Fruit fly (Drosophila melanogaster): Measurements from ENCODE around the gene CG2113.

CG2113 gene

dm6 chr3L:3045256-3045743 is 50.3 kb downstream of the CG2113 start (continued):
- TF ChIP-seq Med (GFP tag) (peak; percentile 59), CG13296 (GFP tag; optimal IDR thresholded peaks at IDR 0.05) (peak; percentile 35), BEAF-32 (GFP tag; optimal IDR thresholded peaks at IDR 0.05) (no peak), zen2 (GFP tag; IDR thresholded peaks at IDR 0.05; ENCODE audit: partially characterized antibody) (no peak), maf-S (GFP tag; optimal IDR thresholded peaks at IDR 0.05) (no peak), nmo (GFP tag; optimal IDR thresholded peaks at IDR 0.05) (peak; percentile 48), CG16813 (GFP tag; IDR thresholded peaks at IDR 0.05; ENCODE audit: partially characterized antibody) (no peak), dm (GFP tag; optimal IDR thresholded peaks at IDR 0.05) (no peak), unc-4 (GFP tag; IDR thresholded peaks at IDR 0.05; ENCODE audit: partially characterized antibody) (no peak), Hand (GFP tag; optimal IDR thresholded peaks at IDR 0.05) (peak; percentile 18), CG13287 (GFP tag; IDR thresholded peaks at IDR 0.05; ENCODE audit: partially characterized antibody) (no peak), CG17385 (GFP tag; optimal IDR thresholded peaks at IDR 0.05) (peak; percentile 44), Rx (GFP tag; IDR thresholded peaks at IDR 0.05) (0 out of 2 replicates have a peak, but pooled peaks have one; percentile 4), Abd-B (GFP tag; optimal IDR thresholded peaks at IDR 0.05) (peak; percentile 36), Doc2 (GFP tag; IDR thresholded peaks at IDR 0.05) (no peak), pnt (GFP tag; optimal IDR thresholded peaks at IDR 0.05) (no peak), az2 (GFP tag; optimal IDR thresholded peaks at IDR 0.05) (peak; percentile 52), CG1024 (GFP tag; IDR thresholded peaks at IDR 0.05) (no peak), Doc3 (GFP tag; IDR thresholded peaks at IDR 0.05; ENCODE audit: partially characterized antibody) (no peak), fd102C (GFP tag; optimal IDR thresholded peaks at IDR 0.05) (no peak), gfzf (GFP tag; optimal IDR thresholded peaks at IDR 0.05) (no peak), bsh (GFP tag; optimal IDR thresholded peaks at IDR 0.05) (peak; percentile 47 to 81), C15 (GFP tag; IDR thresholded peaks at IDR 0.05) (no peak), scrt (GFP tag; optimal IDR thresholded peaks at IDR 0.05) (no peak), gro (GFP tag; optimal IDR thresholded peaks at IDR 0.05) (no peak), CG2678 (tag; optimal IDR thresholded peaks at IDR 0.05) (peak; percentile 60), sug (tag; optimal IDR thresholded peaks at IDR 0.05) (no peak), Bdp1 (GFP tag; optimal IDR thresholded peaks at IDR 0.05) (no peak), Drgx (GFP tag; IDR thresholded peaks at IDR 0.05) (peak; percentile 65; the same call in 1 of the 2 replicates), CG18262 (tag; optimal IDR thresholded peaks at IDR 0.05) (peak; percentile 58), Meics (GFP tag; optimal IDR thresholded peaks at IDR 0.05) (peak; percentile 37), Sox102F (GFP tag; optimal IDR thresholded peaks at IDR 0.05) (peak; percentile 61), CG9215 (GFP tag; IDR thresholded peaks at IDR 0.05) (peak; percentile 5; the same call in 1 of the 2 replicates), NFAT (GFP tag; IDR thresholded peaks at IDR 0.05) (no peak), Rfx (GFP tag; IDR thresholded peaks at IDR 0.05) (peak; percentile 56; the same call in 1 of the 2 replicates), chif (GFP tag; optimal IDR thresholded peaks at IDR 0.05) (no peak), CG8281 (tag; optimal IDR thresholded peaks at IDR 0.05) (no peak), CG13775 (GFP tag; optimal IDR thresholded peaks at IDR 0.05) (peak; percentile 17), CG9437 (GFP tag; optimal IDR thresholded peaks at IDR 0.05) (peak; percentile 22), pzg (GFP tag; optimal IDR thresholded peaks at IDR 0.05) (no peak), CG12744 (GFP tag; optimal IDR thresholded peaks at IDR 0.05) (no peak), phol (tag; optimal IDR thresholded peaks at IDR 0.05) (peak; percentile 20), CG17361 (GFP tag; IDR thresholded peaks at IDR 0.05) (0 out of 3 replicates have a peak, but pooled peaks have one; percentile 47), al (GFP tag; IDR thresholded peaks at IDR 0.05) (peak; percentile 21; the same call in 1 of the 2 replicates), CG8765 (GFP tag; IDR thresholded peaks at IDR 0.05) (0 out of 2 replicates have a peak, but pooled peaks have one; percentile 41), CG8924 (tag; optimal IDR thresholded peaks at IDR 0.05) (peak; percentile 52), Sox100B (GFP tag; optimal IDR thresholded peaks at IDR 0.05) (peak; percentile 49), lbe (GFP tag; optimal IDR thresholded peaks at IDR 0.05) (peak; percentile 80), MESR4 (GFP tag; optimal IDR thresholded peaks at IDR 0.05) (no peak)

Data from whole organism, embryonic.